Fruit fly (Drosophila melanogaster) whole organism, embryonic: ENCODE results near the gene BRWD3.
A peak's percentile ranks its signal among the peaks of the same experiment; 100 is the strongest.

ENCODE experiments used
- Adf1 ChIP-seq: fragments of 200-800 bp; sonication (Bioruptor generic); IDR thresholded peaks from 2 replicates; pipeline ENCODE4 v1.3.6; 2022; ENCODE audit warnings: missing biosample characterization, missing genetic modification characterization
- Atf6 ChIP-seq: fragments of 200-800 bp; sonication (Bioruptor generic); IDR thresholded peaks from 2 replicates; pipeline ENCODE4 v1.3.6; 2022; ENCODE audit warnings: missing biosample characterization, missing genetic modification characterization
- B-H1 ChIP-seq: fragments of 200-800 bp; sonication (Bioruptor generic); IDR thresholded peaks from 3 replicates; pipeline ENCODE4 v1.3.6; 2022; ENCODE audit warnings: missing biosample characterization, missing genetic modification characterization
- CG11093 ChIP-seq: fragments of 200-800 bp; sonication (Bioruptor generic); IDR thresholded peaks from 3 replicates; pipeline ENCODE4 v1.3.6; 2022; ENCODE audit warnings: missing biosample characterization, missing genetic modification characterization
- CG12104 ChIP-seq: fragments of 200-800 bp; sonication (Bioruptor generic); optimal IDR thresholded peaks from 3 replicates; lab custom pipeline; 2016; ENCODE audit warnings: missing biosample characterization, missing genetic modification characterization
- CG13287 ChIP-seq: fragments of 200-800 bp; sonication (Bioruptor generic); IDR thresholded peaks from 2 replicates; pipeline ENCODE4 v1.3.6; 2022; ENCODE audit warnings: missing biosample characterization, missing genetic modification characterization; ENCODE audit not compliant: partially characterized antibody
- CG14965 ChIP-seq: fragments of 200-800 bp; sonication (Bioruptor generic); optimal IDR thresholded peaks from 2 replicates; lab custom pipeline; 2016; ENCODE audit warnings: missing biosample characterization, missing genetic modification characterization, borderline replicate concordance
- CG15269 ChIP-seq: fragments of 200-800 bp; sonication (Bioruptor generic); optimal IDR thresholded peaks from 2 replicates; lab custom pipeline; 2018; ENCODE audit warnings: missing biosample characterization, mild to moderate bottlenecking, missing genetic modification characterization, moderate library complexity
- CG16815 ChIP-seq: fragments of 200-800 bp; sonication (Bioruptor generic); optimal IDR thresholded peaks from 3 replicates; lab custom pipeline; 2017; ENCODE audit warnings: missing biosample characterization, mild to moderate bottlenecking, missing genetic modification characterization
- CG16863 ChIP-seq: fragments of 200-800 bp; sonication (Bioruptor generic); optimal IDR thresholded peaks from 3 replicates; lab custom pipeline; 2016; ENCODE audit warnings: missing biosample characterization, missing genetic modification characterization
- CG17385 ChIP-seq: fragments of 200-800 bp; sonication (Bioruptor generic); optimal IDR thresholded peaks from 3 replicates; lab custom pipeline; 2018; ENCODE audit warnings: missing biosample characterization, mild to moderate bottlenecking, missing genetic modification characterization
- CG2120 ChIP-seq: fragments of 200-800 bp; sonication (Bioruptor generic); optimal IDR thresholded peaks from 3 replicates; lab custom pipeline; 2016; ENCODE audit warnings: missing biosample characterization, missing genetic modification characterization
- CG34422 ChIP-seq: fragments of 200-800 bp; sonication (Bioruptor generic); IDR thresholded peaks from 3 replicates; pipeline ENCODE4 v1.3.6; 2022; ENCODE audit warnings: missing biosample characterization, missing genetic modification characterization
- CG4360 ChIP-seq: fragments of 200-800 bp; sonication (Bioruptor generic); IDR thresholded peaks from 2 replicates; pipeline ENCODE4 v1.3.6; 2022; ENCODE audit warnings: missing biosample characterization, missing genetic modification characterization
- CG43689 ChIP-seq: fragments of 200-800 bp; sonication (Bioruptor generic); IDR thresholded peaks from 2 replicates; pipeline ENCODE4 v1.3.6; 2022; ENCODE audit warnings: missing biosample characterization, missing genetic modification characterization
- Chrac-16 ChIP-seq: fragments of 200-800 bp; sonication (Bioruptor generic); optimal IDR thresholded peaks from 3 replicates; lab custom pipeline; 2016; ENCODE audit warnings: missing biosample characterization, missing genetic modification characterization
- Dll ChIP-seq: fragments of 200-800 bp; sonication (Bioruptor generic); IDR thresholded peaks from 4 replicates; pipeline ENCODE4 v1.3.6; 2022; ENCODE audit warnings: missing biosample characterization, missing genetic modification characterization; ENCODE audit not compliant: partially characterized antibody
- Ets97D ChIP-seq: fragments of 200-800 bp; sonication (Bioruptor generic); optimal IDR thresholded peaks from 3 replicates; lab custom pipeline; 2016; ENCODE audit warnings: missing biosample characterization, missing genetic modification characterization
- Gsc ChIP-seq: fragments of 200-800 bp; sonication (Bioruptor generic); IDR thresholded peaks from 2 replicates; pipeline ENCODE4 v1.3.6; 2022; ENCODE audit warnings: missing biosample characterization, missing genetic modification characterization
- Kr ChIP-seq: fragments of 200-800 bp; sonication (Bioruptor generic); optimal IDR thresholded peaks from 2 replicates; lab custom pipeline; 2017; ENCODE audit warnings: missing biosample characterization, mild to moderate bottlenecking, missing genetic modification characterization
- Med ChIP-seq: fragments of 200-800 bp; sonication (Bioruptor generic); peaks from one replicate; lab custom pipeline; 2016; ENCODE audit warnings: missing biosample characterization, missing genetic modification characterization, mild to moderate bottlenecking, inconsistent platforms, moderate library complexity
- Mes4 ChIP-seq: fragments of 200-800 bp; sonication (Bioruptor generic); optimal IDR thresholded peaks from 2 replicates; lab custom pipeline; 2016; ENCODE audit warnings: missing biosample characterization, missing genetic modification characterization
- Nf-YA ChIP-seq: fragments of 200-800 bp; sonication (Bioruptor generic); IDR thresholded peaks from 2 replicates; pipeline ENCODE4 v1.3.6; 2022; ENCODE audit warnings: missing biosample characterization, missing genetic modification characterization
- PHDP ChIP-seq: fragments of 200-800 bp; sonication (Bioruptor generic); optimal IDR thresholded peaks from 3 replicates; lab custom pipeline; 2018; ENCODE audit warnings: missing biosample characterization, mild to moderate bottlenecking, missing genetic modification characterization, moderate library complexity
- Pdp1 ChIP-seq, 2 experiments: fragments of 200-800 bp; sonication (Bioruptor generic); optimal IDR thresholded peaks; 3 replicates each; lab custom pipeline; 2016; ENCODE audit warnings: missing biosample characterization in 2 of 2, missing genetic modification characterization in 2 of 2, mild to moderate bottlenecking in 1 of 2, moderate library complexity in 1 of 2
- bbx ChIP-seq: fragments of 200-800 bp; sonication (Bioruptor generic); IDR thresholded peaks from 2 replicates; pipeline ENCODE4 v1.3.6; 2022; ENCODE audit warnings: missing biosample characterization, missing genetic modification characterization; ENCODE audit not compliant: partially characterized antibody
- bigmax ChIP-seq: fragments of 200-800 bp; sonication (Bioruptor generic); optimal IDR thresholded peaks from 2 replicates; lab custom pipeline; 2018; ENCODE audit warnings: missing biosample characterization, mild to moderate bottlenecking, missing genetic modification characterization
- bsh ChIP-seq, 2 experiments: fragments of 200-800 bp; sonication (Bioruptor generic); optimal IDR thresholded peaks; 2 replicates each; lab custom pipeline; 2017 to 2018; ENCODE audit warnings: mild to moderate bottlenecking in 2 of 2, missing biosample characterization in 2 of 2, missing genetic modification characterization in 2 of 2, moderate library complexity in 1 of 2
- btn ChIP-seq: fragments of 200-800 bp; sonication (Bioruptor generic); optimal IDR thresholded peaks from 2 replicates; lab custom pipeline; 2016; ENCODE audit warnings: missing biosample characterization, missing genetic modification characterization
- chm ChIP-seq: fragments of 200-800 bp; sonication (Bioruptor generic); IDR thresholded peaks from 2 replicates; pipeline ENCODE4 v1.3.6; 2022; ENCODE audit warnings: missing biosample characterization, missing genetic modification characterization
- crp ChIP-seq, 2 experiments: fragments of 200-800 bp; sonication (Bioruptor generic); optimal IDR thresholded peaks; 2 replicates in 1 of 2; 3 replicates in 1 of 2; lab custom pipeline; 2017; ENCODE audit warnings: missing biosample characterization in 2 of 2, missing genetic modification characterization in 2 of 2, mild to moderate bottlenecking in 1 of 2, moderate library complexity in 1 of 2
- disco-r ChIP-seq: fragments of 200-800 bp; sonication (Bioruptor generic); optimal IDR thresholded peaks from 2 replicates; lab custom pipeline; 2016; ENCODE audit warnings: missing biosample characterization, missing genetic modification characterization
- dmrt11E ChIP-seq: fragments of 200-800 bp; sonication (Bioruptor generic); optimal IDR thresholded peaks from 3 replicates; lab custom pipeline; 2018; ENCODE audit warnings: missing biosample characterization, mild to moderate bottlenecking, missing genetic modification characterization, moderate library complexity
- emc ChIP-seq: fragments of 200-800 bp; sonication (Bioruptor generic); optimal IDR thresholded peaks from 2 replicates; lab custom pipeline; 2016; ENCODE audit warnings: missing biosample characterization, missing genetic modification characterization
- fd96Cb ChIP-seq: fragments of 200-800 bp; sonication (Bioruptor generic); optimal IDR thresholded peaks from 2 replicates; lab custom pipeline; 2018; ENCODE audit warnings: missing biosample characterization, mild to moderate bottlenecking, missing genetic modification characterization, moderate library complexity
- hb ChIP-seq: fragments of 200-800 bp; sonication (Bioruptor generic); IDR thresholded peaks from 3 replicates; pipeline ENCODE4 v1.3.6; 2022; ENCODE audit warnings: missing biosample characterization, missing genetic modification characterization; ENCODE audit not compliant: partially characterized antibody
- kah ChIP-seq: fragments of 200-800 bp; sonication (Bioruptor generic); optimal IDR thresholded peaks from 2 replicates; lab custom pipeline; 2018; ENCODE audit warnings: missing biosample characterization, mild to moderate bottlenecking, missing genetic modification characterization
- ken ChIP-seq: fragments of 200-800 bp; sonication (Bioruptor generic); IDR thresholded peaks from 3 replicates; pipeline ENCODE4 v1.3.6; 2022; ENCODE audit warnings: missing biosample characterization, missing genetic modification characterization
- knrl ChIP-seq: fragments of 200-800 bp; sonication (Bioruptor generic); IDR thresholded peaks from 3 replicates; pipeline ENCODE4 v1.3.6; 2022; ENCODE audit warnings: missing biosample characterization, missing genetic modification characterization; ENCODE audit not compliant: partially characterized antibody
- lab ChIP-seq: fragments of 200-800 bp; sonication (Bioruptor generic); optimal IDR thresholded peaks from 3 replicates; lab custom pipeline; 2017; ENCODE audit warnings: missing biosample characterization, missing genetic modification characterization, mild to moderate bottlenecking, moderate library complexity, missing genetic modification reagents
- mam ChIP-seq: fragments of 200-800 bp; sonication (Bioruptor generic); optimal IDR thresholded peaks from 3 replicates; lab custom pipeline; 2016; ENCODE audit warnings: missing biosample characterization, missing genetic modification characterization
- nom ChIP-seq: fragments of 200-800 bp; sonication (Bioruptor generic); optimal IDR thresholded peaks from 2 replicates; lab custom pipeline; 2017; ENCODE audit warnings: missing biosample characterization, missing genetic modification characterization, mild to moderate bottlenecking, moderate library complexity, missing genetic modification reagents
- pfk ChIP-seq: fragments of 200-800 bp; sonication (Bioruptor generic); optimal IDR thresholded peaks from 2 replicates; lab custom pipeline; 2018; ENCODE audit warnings: missing biosample characterization, mild to moderate bottlenecking, missing genetic modification characterization, moderate library complexity
- psq ChIP-seq: fragments of 200-800 bp; sonication (Bioruptor generic); optimal IDR thresholded peaks from 2 replicates; lab custom pipeline; 2017; ENCODE audit warnings: missing biosample characterization, missing genetic modification characterization
- scrt ChIP-seq: fragments of 200-800 bp; sonication (Bioruptor generic); optimal IDR thresholded peaks from 2 replicates; lab custom pipeline; 2018; ENCODE audit warnings: missing biosample characterization, mild to moderate bottlenecking, missing genetic modification characterization, moderate library complexity
- sens ChIP-seq: fragments of 200-800 bp; sonication (Bioruptor generic); peaks from one replicate; lab custom pipeline; 2016; ENCODE audit warnings: missing biosample characterization, missing genetic modification characterization
- slp2 ChIP-seq: fragments of 200-800 bp; sonication (Bioruptor generic); optimal IDR thresholded peaks from 2 replicates; lab custom pipeline; 2016; ENCODE audit warnings: missing biosample characterization, missing genetic modification characterization
- so ChIP-seq: fragments of 200-800 bp; sonication (Bioruptor generic); IDR thresholded peaks from 3 replicates; pipeline ENCODE4 v1.3.6; 2022; ENCODE audit warnings: missing biosample characterization, missing genetic modification characterization
- stwl ChIP-seq: fragments of 200-800 bp; sonication (Bioruptor generic); optimal IDR thresholded peaks from 3 replicates; lab custom pipeline; 2018; ENCODE audit warnings: missing biosample characterization, mild to moderate bottlenecking, missing genetic modification characterization, moderate library complexity
- unc-4 ChIP-seq: fragments of 200-800 bp; sonication (Bioruptor generic); IDR thresholded peaks from 2 replicates; pipeline ENCODE4 v1.3.6; 2022; ENCODE audit warnings: missing biosample characterization, missing genetic modification characterization; ENCODE audit not compliant: partially characterized antibody

Gene BRWD3

dm6 chr3R:24319083-24319381 lies 232 bp downstream of the BRWD3 start (continued):
- TF ChIP-seq CG16863 (GFP tag; lab: Kevin White, UChicago) (no peak), Mes4 (GFP tag; lab: Kevin White, UChicago) (no peak), Ets97D (GFP tag; lab: Kevin White, UChicago) (no peak), psq (GFP tag; lab: Kevin White, UChicago) (no peak), Chrac-16 (GFP tag; lab: Kevin White, UChicago) (no peak), bsh (GFP tag; optimal IDR thresholded peaks at IDR 0.05; lab: Kevin White, UChicago) (no peak), CG17385 (peak; percentile 51), Atf6 (GFP tag; lab: Robert Waterston, UW) (no peak), emc (GFP tag; lab: Kevin White, UChicago) (no peak), ken (no peak), btn (no peak), so (no peak), PHDP (tag; lab: Kevin White, UChicago) (no peak), mam (no peak), CG11093 (no peak), scrt (no peak), slp2 (GFP tag; lab: Kevin White, UChicago) (no peak), Kr (GFP tag; lab: Kevin White, UChicago) (no peak), Dll (GFP tag; lab: Robert Waterston, UW) (peak; percentile 17; the same call in 2 of the 4 replicates), CG43689 (no peak), disco-r (GFP tag; lab: Kevin White, UChicago) (no peak), knrl (GFP tag; lab: Robert Waterston, UW) (no peak), Adf1 (no peak), unc-4 (GFP tag; lab: Robert Waterston, UW) (0 out of 2 replicates have a peak, but pooled peaks have one; percentile 10), pfk (GFP tag; lab: Kevin White, UChicago) (no peak), CG16815 (GFP tag; lab: Kevin White, UChicago) (no peak), bigmax (GFP tag; lab: Kevin White, UChicago) (no peak), hb (GFP tag; lab: Robert Waterston, UW) (no peak), CG2120 (no peak), dmrt11E (tag; lab: Kevin White, UChicago) (no peak), CG14965 (GFP tag; lab: Kevin White, UChicago) (no peak)

dm6 chr3R:24319632-24320341 lies 987 bp downstream of the BRWD3 start:
- TF ChIP-seq nom (GFP tag; lab: Kevin White, UChicago) (peak; percentile 54), Med (GFP tag; lab: Kevin White, UChicago) (peak; percentile 35), fd96Cb (tag; lab: Kevin White, UChicago) (peak; percentile 3), crp (GFP tag; optimal IDR thresholded peaks at IDR 0.05; lab: Kevin White, UChicago) (no peak), Pdp1 (GFP tag; optimal IDR thresholded peaks at IDR 0.05; lab: Kevin White, UChicago) (peak in 1 of 2 experiments; percentile 99), CG13287 (GFP tag; lab: Robert Waterston, UW) (no peak), kah (GFP tag; lab: Kevin White, UChicago) (peak; percentile 12), bbx (GFP tag; lab: Robert Waterston, UW) (peak; percentile 25; the same call in 1 of the 2 replicates), Nf-YA (no peak), lab (no peak), stwl (tag; lab: Kevin White, UChicago) (no peak), CG34422 (GFP tag; lab: Robert Waterston, UW) (0 out of 3 replicates have a peak, but pooled peaks have one; percentile 59), sens (GFP tag; lab: Kevin White, UChicago) (peak; percentile 21), CG12104 (GFP tag; lab: Kevin White, UChicago) (no peak), PHDP (tag; lab: Kevin White, UChicago) (no peak), chm (GFP tag; lab: Robert Waterston, UW) (0 out of 2 replicates have a peak, but pooled peaks have one; percentile 8), CG15269 (tag; lab: Kevin White, UChicago) (no peak), B-H1 (no peak), Gsc (no peak), CG4360 (GFP tag; lab: Robert Waterston, UW) (peak; percentile 69)
